Fruit fly (Drosophila melanogaster) whole organism, adult: Measurements from ENCODE around the gene CG5376.
A peak's percentile ranks its signal among the peaks of the same experiment; 100 is the strongest.

ENCODE experiments used
- CG11617 ChIP-seq: fragments of 200-800 bp; sonication (Bioruptor generic); optimal IDR thresholded peaks from 2 replicates; lab custom pipeline; 2017; ENCODE audit warnings: mild to moderate bottlenecking, missing biosample characterization, missing genetic modification reagents, missing genetic modification characterization
- CG12768 ChIP-seq: fragments of 200-800 bp; sonication (Bioruptor generic); optimal IDR thresholded peaks from 2 replicates; lab custom pipeline; 2017; ENCODE audit warnings: missing biosample characterization, missing genetic modification characterization, mild to moderate bottlenecking, moderate library complexity, missing genetic modification reagents
- CG14711 ChIP-seq: fragments of 200-800 bp; sonication (Bioruptor generic); optimal IDR thresholded peaks from 2 replicates; lab custom pipeline; 2018; ENCODE audit warnings: missing biosample characterization, mild to moderate bottlenecking, missing genetic modification characterization, moderate library complexity
- CG1620 ChIP-seq: fragments of 200-800 bp; sonication (Bioruptor generic); optimal IDR thresholded peaks from 2 replicates; lab custom pipeline; 2016; ENCODE audit warnings: missing biosample characterization, missing genetic modification characterization
- CG33017 ChIP-seq: fragments of 200-800 bp; sonication (Bioruptor generic); optimal IDR thresholded peaks from 2 replicates; lab custom pipeline; 2018; ENCODE audit warnings: missing biosample characterization, mild to moderate bottlenecking, missing genetic modification characterization, moderate library complexity
- CG5204 ChIP-seq: fragments of 200-800 bp; sonication (Bioruptor generic); optimal IDR thresholded peaks from 2 replicates; lab custom pipeline; 2016; ENCODE audit warnings: missing biosample characterization, missing genetic modification characterization
- CG7045 ChIP-seq: fragments of 200-800 bp; sonication (Bioruptor generic); optimal IDR thresholded peaks from 2 replicates; lab custom pipeline; 2017; ENCODE audit warnings: missing biosample characterization, mild to moderate bottlenecking, missing genetic modification characterization
- CG7101 ChIP-seq: fragments of 200-800 bp; sonication (Bioruptor generic); optimal IDR thresholded peaks from 2 replicates; lab custom pipeline; 2018; ENCODE audit warnings: missing biosample characterization, mild to moderate bottlenecking, missing genetic modification characterization, moderate library complexity
- Clk ChIP-seq: fragments of 200-800 bp; sonication (Bioruptor generic); optimal IDR thresholded peaks from 2 replicates; lab custom pipeline; 2017; ENCODE audit warnings: missing biosample characterization, missing genetic modification characterization
- Crg-1 ChIP-seq: fragments of 200-800 bp; sonication (Bioruptor generic); optimal IDR thresholded peaks from 2 replicates; lab custom pipeline; 2016; ENCODE audit warnings: missing biosample characterization, missing genetic modification characterization
- Hr96 ChIP-seq: fragments of 200-800 bp; sonication (Bioruptor generic); optimal IDR thresholded peaks from 2 replicates; lab custom pipeline; 2016; ENCODE audit warnings: missing biosample characterization, missing genetic modification characterization
- Mnt ChIP-seq: fragments of 200-800 bp; sonication (Bioruptor generic); optimal IDR thresholded peaks from 2 replicates; lab custom pipeline; 2016; ENCODE audit warnings: missing biosample characterization, mild to moderate bottlenecking, missing genetic modification characterization
- bab1 ChIP-seq: fragments of 200-800 bp; sonication (Bioruptor generic); optimal IDR thresholded peaks from 3 replicates; lab custom pipeline; 2019; ENCODE audit warnings: missing biosample characterization, mild to moderate bottlenecking, missing genetic modification characterization, moderate library complexity
- cic ChIP-seq: fragments of 200-800 bp; sonication (Bioruptor generic); optimal IDR thresholded peaks from 2 replicates; lab custom pipeline; 2017; ENCODE audit warnings: missing biosample characterization, mild to moderate bottlenecking, missing genetic modification characterization, moderate library complexity
- cnc ChIP-seq, 2 experiments: fragments of >200 bp; optimal IDR thresholded peaks; 2 replicates each; lab custom pipeline; 2017
- kay ChIP-seq: fragments of 200-800 bp; sonication (Bioruptor generic); peaks from one replicate; lab custom pipeline; 2016; ENCODE audit warnings: missing biosample characterization, missing genetic modification characterization, borderline replicate concordance
- ovo ChIP-seq: fragments of 200-800 bp; sonication (Bioruptor generic); optimal IDR thresholded peaks from 2 replicates; lab custom pipeline; 2016; ENCODE audit warnings: missing biosample characterization, missing genetic modification characterization
- pad ChIP-seq: fragments of 200-800 bp; sonication (Bioruptor generic); optimal IDR thresholded peaks from 3 replicates; lab custom pipeline; 2017; ENCODE audit warnings: missing biosample characterization, missing genetic modification characterization, mild to moderate bottlenecking, moderate library complexity, missing genetic modification reagents
- tj ChIP-seq: fragments of 200-800 bp; sonication (Bioruptor generic); optimal IDR thresholded peaks from 3 replicates; lab custom pipeline; 2017; ENCODE audit warnings: missing biosample characterization, mild to moderate bottlenecking, missing genetic modification characterization, moderate library complexity
- toe ChIP-seq: fragments of 200-800 bp; sonication (Bioruptor generic); optimal IDR thresholded peaks from 2 replicates; lab custom pipeline; 2016; ENCODE audit warnings: missing biosample characterization, missing genetic modification characterization

Gene CG5376

dm6 chr3R:22528264-22529158 is 39.8 kb upstream of the CG5376 start, which contains the start of gene CG5346:
Gene CG5346 (minus strand): TSS chr3R:22528663.
- TF ChIP-seq tj (GFP tag; lab: Kevin White, UChicago) (peak; percentile 88), bab1 (GFP tag; lab: Kevin White, UChicago) (peak; percentile 33), kay (GFP tag; lab: Kevin White, UChicago) (peak; percentile 63), ovo (GFP tag; lab: Kevin White, UChicago) (no peak)

DNA sequence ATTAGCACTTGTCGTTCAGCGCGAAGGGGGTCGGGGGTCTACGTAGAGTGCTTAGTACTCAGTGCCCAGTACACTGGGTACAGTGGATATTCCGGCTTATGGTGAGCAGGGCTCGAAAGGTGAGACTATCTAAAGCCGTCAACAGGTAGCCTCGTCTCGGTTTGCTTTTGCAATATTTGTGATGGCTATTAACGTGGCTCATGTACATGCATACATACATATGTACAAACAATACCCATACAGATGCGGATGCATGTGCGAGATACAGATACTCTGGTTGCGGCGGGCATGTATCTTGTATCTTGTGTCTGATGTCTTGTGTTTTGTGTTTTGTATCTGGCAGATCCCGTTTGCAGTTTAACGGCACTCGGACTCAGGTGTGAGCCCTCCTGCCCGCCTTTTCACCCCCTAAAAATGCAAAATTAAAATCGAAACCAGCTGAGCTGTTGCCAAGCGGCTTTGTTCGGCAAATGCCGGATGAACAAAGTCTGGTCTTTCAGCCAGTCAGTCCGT is 38.9 kb upstream of the CG5376 start:
- no peak for TF ChIP-seq Hr96 (GFP tag; lab: Kevin White, UChicago)
- no peak for TF ChIP-seq CG14711 (tag; lab: Kevin White, UChicago)

- peak; percentile 61 for TF ChIP-seq cic (GFP tag; lab: Kevin White, UChicago)
- TF ChIP-seq tj (GFP tag; lab: Kevin White, UChicago): peak; percentile 86
- TF ChIP-seq bab1 (GFP tag; lab: Kevin White, UChicago): no peak
- TF ChIP-seq toe (GFP tag; lab: Kevin White, UChicago): peak; percentile 29
- TF ChIP-seq Mnt (GFP tag; lab: Kevin White, UChicago): peak; percentile 28
Measured at dm6 chr3R:22527192-22527591, 38.4 kb upstream of the CG5376 start.

dm6 chr3R:22526353-22526907 is 37.7 kb upstream of the CG5376 start:
- TF ChIP-seq CG33017 (tag; lab: Kevin White, UChicago) (peak; percentile 2), cic (GFP tag; lab: Kevin White, UChicago) (no peak), toe (GFP tag; lab: Kevin White, UChicago) (no peak), ovo (GFP tag; lab: Kevin White, UChicago) (no peak), bab1 (GFP tag; lab: Kevin White, UChicago) (no peak), CG14711 (tag; lab: Kevin White, UChicago) (no peak), Clk (no peak), Mnt (GFP tag; lab: Kevin White, UChicago) (no peak)

dm6 chr3R:22525546-22526352 is 37.0 kb upstream of the CG5376 start:
- no peak for TF ChIP-seq pad
- TF ChIP-seq toe (GFP tag; lab: Kevin White, UChicago): no peak
- no peak for TF ChIP-seq Crg-1 (GFP tag; lab: Kevin White, UChicago)
- TF ChIP-seq ovo (GFP tag; lab: Kevin White, UChicago): no peak
- peak; percentile 92 for TF ChIP-seq kay (GFP tag; lab: Kevin White, UChicago)
- no peak for TF ChIP-seq CG33017 (tag; lab: Kevin White, UChicago)
- TF ChIP-seq bab1 (GFP tag; lab: Kevin White, UChicago): no peak
- TF ChIP-seq Clk: no peak
- TF ChIP-seq cic (GFP tag; lab: Kevin White, UChicago): peak; percentile 62
- no peak for TF ChIP-seq Hr96 (GFP tag; lab: Kevin White, UChicago)
- TF ChIP-seq tj (GFP tag; lab: Kevin White, UChicago): no peak
- peak; percentile 33 for TF ChIP-seq CG5204 (GFP tag; lab: Kevin White, UChicago)
- no peak for TF ChIP-seq CG7045 (GFP tag; lab: Kevin White, UChicago)
- TF ChIP-seq CG11617 (GFP tag; lab: Kevin White, UChicago): peak; percentile 5
- TF ChIP-seq CG14711 (tag; lab: Kevin White, UChicago): no peak
- TF ChIP-seq CG7101 (tag; lab: Kevin White, UChicago): no peak
- TF ChIP-seq CG1620: no peak
- TF ChIP-seq CG12768 (GFP tag; lab: Kevin White, UChicago): peak; percentile 22
- TF ChIP-seq cnc (optimal IDR thresholded peaks at IDR 0.05; lab: Kevin White, UChicago): no peak
- TF ChIP-seq Mnt (GFP tag; lab: Kevin White, UChicago): no peak

- no peak for TF ChIP-seq bab1 (GFP tag; lab: Kevin White, UChicago)
- no peak for TF ChIP-seq tj (GFP tag; lab: Kevin White, UChicago)
- TF ChIP-seq CG14711 (tag; lab: Kevin White, UChicago): no peak
- no peak for TF ChIP-seq CG5204 (GFP tag; lab: Kevin White, UChicago)
- no peak for TF ChIP-seq toe (GFP tag; lab: Kevin White, UChicago)
Measured at dm6 chr3R:22525073-22525413, 36.3 kb upstream of the CG5376 start.
